Fruit fly (Drosophila melanogaster) whole organism, embryonic: ENCODE measurements around the gene cnc.

ENCODE experiments used
- CG3065 ChIP-seq: fragments of 200-800 bp; sonication (Bioruptor generic); optimal IDR thresholded peaks from 2 replicates; lab custom pipeline; 2016; ENCODE audit warnings: missing biosample characterization, missing genetic modification characterization
- CG32532 ChIP-seq: fragments of 200-800 bp; sonication (Bioruptor generic); IDR thresholded peaks from 2 replicates; pipeline ENCODE4 v1.3.6; 2022; ENCODE audit warnings: missing biosample characterization, missing genetic modification characterization
- CG6683 ChIP-seq: fragments of 200-800 bp; sonication (Bioruptor generic); optimal IDR thresholded peaks from 2 replicates; lab custom pipeline; 2017; ENCODE audit warnings: missing biosample characterization, mild to moderate bottlenecking, missing genetic modification characterization, missing genetic modification reagents
- CG6765 ChIP-seq: fragments of 200-800 bp; sonication (Bioruptor generic); optimal IDR thresholded peaks from 3 replicates; lab custom pipeline; 2017; ENCODE audit warnings: missing biosample characterization, mild to moderate bottlenecking, missing genetic modification characterization
- Hr3 ChIP-seq: fragments of 200-800 bp; sonication (Bioruptor generic); optimal IDR thresholded peaks from 3 replicates; lab custom pipeline; 2016; ENCODE audit warnings: missing biosample characterization, missing genetic modification characterization
- bab2 ChIP-seq: fragments of 200-800 bp; sonication (Bioruptor generic); optimal IDR thresholded peaks from 2 replicates; lab custom pipeline; 2016; ENCODE audit warnings: missing biosample characterization, missing genetic modification characterization
- crc ChIP-seq: fragments of 200-800 bp; sonication (Bioruptor generic); optimal IDR thresholded peaks from 2 replicates; lab custom pipeline; 2016; ENCODE audit warnings: missing biosample characterization, missing genetic modification characterization
- dysf ChIP-seq: fragments of 200-800 bp; sonication (Bioruptor generic); IDR thresholded peaks from 3 replicates; pipeline ENCODE4 v1.3.6; 2022; ENCODE audit warnings: missing biosample characterization, missing genetic modification characterization

DNA sequence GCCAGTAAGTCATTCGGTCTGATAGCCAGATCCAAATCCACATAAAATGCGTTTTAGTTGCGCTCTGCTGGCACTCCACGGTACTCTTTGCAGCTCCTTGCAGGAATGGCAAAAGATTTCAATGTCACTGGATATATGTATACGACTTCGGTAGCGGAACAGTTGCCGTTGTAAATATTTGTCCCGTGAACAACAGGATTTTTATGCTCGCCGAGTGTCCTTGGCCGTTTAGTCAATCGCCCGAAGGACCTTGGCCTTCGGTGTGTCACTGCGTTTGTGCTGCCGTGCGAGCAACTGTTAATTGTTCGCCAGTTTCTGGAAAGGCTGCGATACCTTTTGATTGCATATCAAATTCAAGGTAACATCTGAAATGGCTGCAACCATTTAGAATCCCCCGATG is 88.1 kb downstream of the cnc start:
- TF ChIP-seq dysf (GFP tag; lab: Robert Waterston, UW) (no peak), Hr3 (GFP tag; lab: Kevin White, UChicago) (no peak), CG32532 (GFP tag; lab: Robert Waterston, UW) (no peak), CG6765 (GFP tag; lab: Kevin White, UChicago) (no peak), CG3065 (GFP tag; lab: Kevin White, UChicago) (no peak), bab2 (GFP tag; lab: Kevin White, UChicago) (no peak), crc (no peak), CG6683 (no peak)
